Fruit fly (Drosophila melanogaster) whole organism, embryonic: ENCODE results near the gene CG10300.

Experiments used
- Atf3 ChIP-seq: fragments of 200-800 bp; sonication (Bioruptor generic); optimal IDR thresholded peaks from 3 replicates; lab custom pipeline; 2016; ENCODE audit warnings: missing biosample characterization, missing genetic modification characterization
- BtbVII ChIP-seq: fragments of 200-800 bp; sonication (Bioruptor generic); optimal IDR thresholded peaks from 3 replicates; lab custom pipeline; 2017; ENCODE audit warnings: missing biosample characterization, mild to moderate bottlenecking, missing genetic modification characterization
- CG10147 ChIP-seq: fragments of 200-800 bp; sonication (Bioruptor generic); optimal IDR thresholded peaks from 2 replicates; lab custom pipeline; 2019; ENCODE audit warnings: missing biosample characterization, mild to moderate bottlenecking, missing genetic modification characterization, moderate library complexity
- CG12219 ChIP-seq: fragments of 200-800 bp; sonication (Bioruptor generic); optimal IDR thresholded peaks from 3 replicates; lab custom pipeline; 2018; ENCODE audit warnings: missing biosample characterization, mild to moderate bottlenecking, missing genetic modification characterization
- CG12391 ChIP-seq: fragments of 200-800 bp; sonication (Bioruptor generic); optimal IDR thresholded peaks from 3 replicates; lab custom pipeline; 2018; ENCODE audit warnings: missing biosample characterization, mild to moderate bottlenecking, missing genetic modification characterization, moderate library complexity
- CG13894 ChIP-seq: fragments of 200-800 bp; sonication (Bioruptor generic); optimal IDR thresholded peaks from 3 replicates; lab custom pipeline; 2018; ENCODE audit warnings: missing biosample characterization, mild to moderate bottlenecking, missing genetic modification characterization, moderate library complexity
- CG14050 ChIP-seq: fragments of 200-800 bp; sonication (Bioruptor generic); IDR thresholded peaks from 3 replicates; pipeline ENCODE4 v1.3.6; 2022; ENCODE audit warnings: missing biosample characterization, missing genetic modification characterization
- CG15601 ChIP-seq: fragments of 200-800 bp; sonication (Bioruptor generic); optimal IDR thresholded peaks from 3 replicates; lab custom pipeline; 2019; ENCODE audit warnings: missing biosample characterization, mild to moderate bottlenecking, missing genetic modification characterization, moderate library complexity
- CG17186 ChIP-seq: fragments of 200-800 bp; sonication (Bioruptor generic); optimal IDR thresholded peaks from 3 replicates; lab custom pipeline; 2017; ENCODE audit warnings: missing biosample characterization, missing genetic modification reagents, missing genetic modification characterization
- CG17359 ChIP-seq: fragments of 200-800 bp; sonication (Bioruptor generic); optimal IDR thresholded peaks from 3 replicates; lab custom pipeline; 2018; ENCODE audit warnings: missing biosample characterization, mild to moderate bottlenecking, missing genetic modification characterization, moderate library complexity
- CG34224 ChIP-seq: fragments of 200-800 bp; sonication (Bioruptor generic); IDR thresholded peaks from 3 replicates; pipeline ENCODE4 v1.3.6; 2022; ENCODE audit warnings: missing biosample characterization, missing genetic modification characterization; ENCODE audit not compliant: partially characterized antibody
- CG3726 ChIP-seq: fragments of 200-800 bp; sonication (Bioruptor generic); IDR thresholded peaks from 3 replicates; pipeline ENCODE4, ENCODE4 v1.3.6; 2022; ENCODE audit warnings: missing biosample characterization, missing genetic modification characterization
- CG42726 ChIP-seq: fragments of 200-800 bp; sonication (Bioruptor generic); IDR thresholded peaks from 2 replicates; pipeline ENCODE4 v1.3.6; 2022; ENCODE audit warnings: missing biosample characterization, missing genetic modification characterization; ENCODE audit not compliant: partially characterized antibody
- CG4360 ChIP-seq: fragments of 200-800 bp; sonication (Bioruptor generic); IDR thresholded peaks from 2 replicates; pipeline ENCODE4 v1.3.6; 2022; ENCODE audit warnings: missing biosample characterization, missing genetic modification characterization
- CG7987 ChIP-seq: fragments of 200-800 bp; sonication (Bioruptor generic); optimal IDR thresholded peaks from 2 replicates; lab custom pipeline; 2018; ENCODE audit warnings: missing biosample characterization, mild to moderate bottlenecking, missing genetic modification characterization, moderate library complexity
- CG8765 ChIP-seq: fragments of 200-800 bp; sonication (Bioruptor generic); IDR thresholded peaks from 2 replicates; pipeline ENCODE4 v1.3.6; 2022; ENCODE audit warnings: missing biosample characterization, missing genetic modification characterization
- CG9215 ChIP-seq: fragments of 200-800 bp; sonication (Bioruptor generic); IDR thresholded peaks from 2 replicates; pipeline ENCODE4 v1.3.6; 2022; ENCODE audit warnings: missing biosample characterization, missing genetic modification characterization
- CG9727 ChIP-seq: fragments of 200-800 bp; sonication (Bioruptor generic); optimal IDR thresholded peaks from 3 replicates; lab custom pipeline; 2017; ENCODE audit warnings: missing biosample characterization, mild to moderate bottlenecking, missing genetic modification characterization
- CoRest ChIP-seq: fragments of 200-800 bp; sonication (Bioruptor generic); optimal IDR thresholded peaks from 3 replicates; lab custom pipeline; 2018; ENCODE audit warnings: missing biosample characterization, mild to moderate bottlenecking, missing genetic modification characterization, moderate library complexity
- Dad ChIP-seq: fragments of 200-800 bp; sonication (Bioruptor generic); optimal IDR thresholded peaks from 3 replicates; lab custom pipeline; 2016; ENCODE audit warnings: missing biosample characterization, missing genetic modification characterization
- Deaf1 ChIP-seq: fragments of 200-800 bp; optimal IDR thresholded peaks from 3 replicates; lab custom pipeline; 2019; ENCODE audit warnings: missing biosample characterization, mild to moderate bottlenecking, missing genetic modification characterization, moderate library complexity
- Drgx ChIP-seq: fragments of 200-800 bp; sonication (Bioruptor generic); IDR thresholded peaks from 2 replicates; pipeline ENCODE4 v1.3.6; 2022; ENCODE audit warnings: missing biosample characterization, missing genetic modification characterization
- Fer3 ChIP-seq: fragments of 200-800 bp; sonication (Bioruptor generic); optimal IDR thresholded peaks from 2 replicates; lab custom pipeline; 2018; ENCODE audit warnings: missing biosample characterization, mild to moderate bottlenecking, missing genetic modification characterization, moderate library complexity
- Hmx ChIP-seq: fragments of 200-800 bp; sonication (Bioruptor generic); optimal IDR thresholded peaks from 2 replicates; lab custom pipeline; 2016; ENCODE audit warnings: missing biosample characterization, missing genetic modification characterization
- Hsf ChIP-seq: fragments of 200-800 bp; sonication (Bioruptor generic); optimal IDR thresholded peaks from 3 replicates; lab custom pipeline; 2016; ENCODE audit warnings: missing biosample characterization, missing genetic modification characterization
- MBD-R2 ChIP-seq: fragments of 200-800 bp; sonication (Bioruptor generic); IDR thresholded peaks from 2 replicates; pipeline ENCODE4 v1.3.6; 2022; ENCODE audit warnings: missing biosample characterization, missing genetic modification characterization
- MESR4 ChIP-seq: fragments of 200-800 bp; sonication (Bioruptor generic); optimal IDR thresholded peaks from 2 replicates; lab custom pipeline; 2018; ENCODE audit warnings: missing biosample characterization, mild to moderate bottlenecking, missing genetic modification characterization, moderate library complexity
- Nf-YC ChIP-seq: fragments of 200-800 bp; optimal IDR thresholded peaks from 3 replicates; lab custom pipeline; 2019; ENCODE audit warnings: missing biosample characterization, mild to moderate bottlenecking, missing genetic modification characterization, moderate library complexity
- Optix ChIP-seq: fragments of 200-800 bp; sonication (Bioruptor generic); IDR thresholded peaks from 3 replicates; pipeline ENCODE4 v1.3.6; 2022; ENCODE audit warnings: missing biosample characterization, missing genetic modification characterization
- Ptx1 ChIP-seq: fragments of 200-800 bp; sonication (Bioruptor generic); IDR thresholded peaks from 2 replicates; pipeline ENCODE4 v1.3.6; 2022; ENCODE audit warnings: missing biosample characterization, missing genetic modification characterization
- Scr ChIP-seq: fragments of 200-800 bp; sonication (Bioruptor generic); IDR thresholded peaks from 2 replicates; pipeline ENCODE4 v1.3.6; 2022; ENCODE audit warnings: missing biosample characterization, missing genetic modification characterization; ENCODE audit not compliant: partially characterized antibody
- Trl ChIP-seq, 3 experiments: fragments of >200 bp in 2 of 3; fragments of 200-800 bp in 1 of 3; sonication (Bioruptor generic) in 1 of 3; optimal IDR thresholded peaks; 2 replicates in 1 of 3; 3 replicates in 2 of 3; lab custom pipeline; 2016 to 2017; ENCODE audit warnings: missing biosample characterization in 1 of 3, missing genetic modification characterization in 1 of 3
- Xrp1 ChIP-seq: fragments of 200-800 bp; sonication (Bioruptor generic); IDR thresholded peaks from 2 replicates; pipeline ENCODE4 v1.3.6; 2022; ENCODE audit warnings: missing biosample characterization, missing genetic modification characterization
- ab ChIP-seq: fragments of 200-800 bp; sonication (Bioruptor generic); optimal IDR thresholded peaks from 2 replicates; lab custom pipeline; 2016; ENCODE audit warnings: missing biosample characterization, missing genetic modification characterization
- btn ChIP-seq: fragments of 200-800 bp; sonication (Bioruptor generic); optimal IDR thresholded peaks from 2 replicates; lab custom pipeline; 2016; ENCODE audit warnings: missing biosample characterization, missing genetic modification characterization
- caup ChIP-seq: fragments of 200-800 bp; sonication (Bioruptor generic); optimal IDR thresholded peaks from 3 replicates; lab custom pipeline; 2017; ENCODE audit warnings: missing biosample characterization, mild to moderate bottlenecking, missing genetic modification characterization, moderate library complexity; ENCODE audit not compliant: severe bottlenecking
- chm ChIP-seq: fragments of 200-800 bp; sonication (Bioruptor generic); IDR thresholded peaks from 2 replicates; pipeline ENCODE4 v1.3.6; 2022; ENCODE audit warnings: missing biosample characterization, missing genetic modification characterization
- gem ChIP-seq: fragments of 200-800 bp; sonication (Bioruptor generic); optimal IDR thresholded peaks from 2 replicates; lab custom pipeline; 2019; ENCODE audit warnings: missing biosample characterization, mild to moderate bottlenecking, missing genetic modification characterization, moderate library complexity
- mld ChIP-seq: fragments of 200-800 bp; sonication (Bioruptor generic); IDR thresholded peaks from 3 replicates; pipeline ENCODE4 v1.3.6; 2022; ENCODE audit warnings: missing biosample characterization, missing genetic modification characterization; ENCODE audit not compliant: partially characterized antibody
- prd ChIP-seq, 3 experiments: fragments of >200 bp in 2 of 3; fragments of 200-800 bp in 1 of 3; sonication (Bioruptor generic) in 1 of 3; optimal IDR thresholded peaks in 2 of 3; IDR thresholded peaks in 1 of 3; 2 replicates in 2 of 3; 3 replicates in 1 of 3; pipeline versions ENCODE4 v1.3.6 to Lab custom; 2017 to 2022; ENCODE audit warnings: missing biosample characterization in 1 of 3, missing genetic modification characterization in 1 of 3
- ranshi ChIP-seq: fragments of 200-800 bp; sonication (Bioruptor generic); IDR thresholded peaks from 2 replicates; pipeline ENCODE4 v1.3.6; 2022; ENCODE audit warnings: missing biosample characterization, missing genetic modification characterization
- tup ChIP-seq: fragments of 200-800 bp; sonication (Bioruptor generic); optimal IDR thresholded peaks from 2 replicates; lab custom pipeline; 2016; ENCODE audit warnings: missing biosample characterization, mild to moderate bottlenecking, missing genetic modification characterization, moderate library complexity
- twi ChIP-seq: fragments of 200-800 bp; optimal IDR thresholded peaks from 2 replicates; lab custom pipeline; 2019; ENCODE audit warnings: missing biosample characterization, mild to moderate bottlenecking, missing genetic modification characterization, moderate library complexity
- tx ChIP-seq: fragments of 200-800 bp; sonication (Bioruptor generic); optimal IDR thresholded peaks from 2 replicates; lab custom pipeline; 2016; ENCODE audit warnings: missing biosample characterization, missing genetic modification characterization
- vfl ChIP-seq: fragments of 200-800 bp; sonication (Bioruptor generic); optimal IDR thresholded peaks from 2 replicates; lab custom pipeline; 2016; ENCODE audit warnings: missing biosample characterization, missing genetic modification characterization
- zfh1 ChIP-seq: fragments of 200-800 bp; sonication (Bioruptor generic); IDR thresholded peaks from 3 replicates; pipeline ENCODE4 v1.3.6; 2022; ENCODE audit warnings: missing biosample characterization, missing genetic modification characterization
- zfh2 ChIP-seq: fragments of 200-800 bp; sonication (Bioruptor generic); optimal IDR thresholded peaks from 2 replicates; lab custom pipeline; 2016; ENCODE audit warnings: missing biosample characterization, missing genetic modification characterization

Gene CG10300

dm6 chr3R:23678349-23679193 lies 32.8 kb upstream of the CG10300 start, which contains the start of gene GILT2 (continued):
- TF ChIP-seq Dad = peak; percentile 61
- TF ChIP-seq Hmx (GFP tag; lab: Kevin White, UChicago) = no peak
- no peak for TF ChIP-seq Trl (optimal IDR thresholded peaks at IDR 0.05; lab: Kevin White, UChicago)
- peak; percentile 13 for TF ChIP-seq Trl (GFP tag; optimal IDR thresholded peaks at IDR 0.05; lab: Kevin White, UChicago)
- peak; percentile 83 for TF ChIP-seq CG9215
- peak; percentile 79 for TF ChIP-seq CG8765 (GFP tag; lab: Robert Waterston, UW)
- TF ChIP-seq CG10147 = peak; percentile 90
- TF ChIP-seq gem (tag; lab: Kevin White, UChicago) = peak; percentile 94
- TF ChIP-seq MBD-R2 (GFP tag; lab: Robert Waterston, UW) = peak; percentile 74
- peak; percentile 54 for TF ChIP-seq CG7987 (GFP tag; lab: Kevin White, UChicago)
- TF ChIP-seq CG17359 (tag; lab: Kevin White, UChicago) = peak; percentile 94
- no peak for TF ChIP-seq mld (GFP tag; lab: Robert Waterston, UW)
- peak; percentile 94 for TF ChIP-seq CG9727 (GFP tag; lab: Kevin White, UChicago)
- TF ChIP-seq CG12219 = peak; percentile 82
- TF ChIP-seq btn (GFP tag; lab: Kevin White, UChicago) = no peak
- peak; percentile 90 for TF ChIP-seq Optix (GFP tag; lab: Robert Waterston, UW)
- no peak for TF ChIP-seq CG42726
- peak; percentile 48 for TF ChIP-seq vfl (GFP tag; lab: Kevin White, UChicago)
- TF ChIP-seq Ptx1 = peak; percentile 95
- peak; percentile 6 for TF ChIP-seq zfh2
- peak; percentile 60 for TF ChIP-seq CG4360
- peak; percentile 93 for TF ChIP-seq Fer3
- peak; percentile 35 for TF ChIP-seq Atf3 (GFP tag; lab: Kevin White, UChicago)
- peak; percentile 90 for TF ChIP-seq BtbVII (GFP tag; lab: Kevin White, UChicago)
- peak; percentile 29 for TF ChIP-seq CG17186
- peak; percentile 83 for TF ChIP-seq chm (GFP tag; lab: Robert Waterston, UW)
- TF ChIP-seq CG3726 = peak; percentile 76; the same call in 2 of the 3 replicates
- TF ChIP-seq caup (GFP tag; lab: Kevin White, UChicago) = peak; percentile 93
- TF ChIP-seq Deaf1 (tag; lab: Kevin White, UChicago) = peak; percentile 71
- TF ChIP-seq CG15601 (tag; lab: Kevin White, UChicago) = peak; percentile 90
- TF ChIP-seq tx = no peak
- TF ChIP-seq MESR4 = peak; percentile 12
- peak; percentile 83 for TF ChIP-seq CG14050 (GFP tag; lab: Robert Waterston, UW)
- TF ChIP-seq CG13894 = peak; percentile 88
- peak; percentile 78 for TF ChIP-seq Nf-YC (tag; lab: Kevin White, UChicago)
- peak; percentile 93 for TF ChIP-seq CoRest
- TF ChIP-seq Xrp1 (GFP tag; lab: Robert Waterston, UW) = peak; percentile 97
- TF ChIP-seq ranshi (GFP tag; lab: Robert Waterston, UW) = peak; percentile 94
- peak; percentile 10 for TF ChIP-seq ab (GFP tag; lab: Kevin White, UChicago)
- no peak for TF ChIP-seq prd (optimal IDR thresholded peaks at IDR 0.05; lab: Kevin White, UChicago)
- peak; percentile 95 for TF ChIP-seq prd (GFP tag; IDR thresholded peaks at IDR 0.05; lab: Robert Waterston, UW)
- TF ChIP-seq Scr (GFP tag; lab: Robert Waterston, UW) = no peak
- no peak for TF ChIP-seq CG34224 (GFP tag; lab: Robert Waterston, UW)
- peak; percentile 92 for TF ChIP-seq zfh1 (GFP tag; lab: Robert Waterston, UW)
- TF ChIP-seq twi (tag; lab: Kevin White, UChicago) = peak; percentile 76
- peak; percentile 63 for TF ChIP-seq tup (GFP tag; lab: Kevin White, UChicago)
- TF ChIP-seq CG12391 (tag; lab: Kevin White, UChicago) = peak; percentile 94
- TF ChIP-seq Drgx (GFP tag; lab: Robert Waterston, UW) = peak; percentile 43; the same call in 1 of the 2 replicates
- peak; percentile 80 for TF ChIP-seq Hsf (GFP tag; lab: Kevin White, UChicago)
